Fruit fly (Drosophila melanogaster) whole organism, prepupa: Measurements from ENCODE around the gene Cp18.
A peak's percentile ranks its signal among the peaks of the same experiment; 100 is the strongest.

ENCODE experiments used
- Blimp-1 ChIP-seq: fragments of 200-800 bp; sonication (Bioruptor generic); optimal IDR thresholded peaks from 3 replicates; lab custom pipeline; 2017; ENCODE audit warnings: missing biosample characterization, missing genetic modification characterization, mild to moderate bottlenecking, moderate library complexity, missing genetic modification reagents
- CG10669 ChIP-seq: fragments of 200-800 bp; sonication (Bioruptor generic); optimal IDR thresholded peaks from 3 replicates; lab custom pipeline; 2018; ENCODE audit warnings: missing biosample characterization, mild to moderate bottlenecking, missing genetic modification characterization, moderate library complexity
- CG11294 ChIP-seq: fragments of 200-800 bp; sonication (Bioruptor generic); IDR thresholded peaks from 2 replicates; pipeline ENCODE4 v1.3.6; 2022; ENCODE audit warnings: missing biosample characterization, missing genetic modification characterization
- CG11762 ChIP-seq: fragments of 200-800 bp; sonication (Bioruptor generic); optimal IDR thresholded peaks from 3 replicates; lab custom pipeline; 2016; ENCODE audit warnings: missing biosample characterization, missing genetic modification characterization; ENCODE audit not compliant: insufficient read depth
- CG11902 ChIP-seq: fragments of 200-800 bp; sonication (Bioruptor generic); optimal IDR thresholded peaks from 3 replicates; lab custom pipeline; 2016; ENCODE audit warnings: missing biosample characterization, missing genetic modification characterization
- CG15336 ChIP-seq: fragments of 200-800 bp; sonication (Bioruptor generic); IDR thresholded peaks from 2 replicates; pipeline ENCODE4 v1.3.6; 2022; ENCODE audit warnings: missing biosample characterization, missing genetic modification characterization
- CG1621 ChIP-seq: fragments of 200-800 bp; sonication (Bioruptor generic); optimal IDR thresholded peaks from 3 replicates; lab custom pipeline; 2018; ENCODE audit warnings: missing biosample characterization, mild to moderate bottlenecking, missing genetic modification characterization
- CG3032 ChIP-seq: fragments of 200-800 bp; optimal IDR thresholded peaks from 2 replicates; lab custom pipeline; 2019; ENCODE audit warnings: missing biosample characterization, mild to moderate bottlenecking, missing genetic modification characterization, moderate library complexity
- CG34406 ChIP-seq: fragments of 200-800 bp; sonication (Bioruptor generic); optimal IDR thresholded peaks from 3 replicates; lab custom pipeline; 2016; ENCODE audit warnings: missing biosample characterization, missing genetic modification characterization
- CG3919 ChIP-seq: fragments of 200-800 bp; sonication (Bioruptor generic); optimal IDR thresholded peaks from 3 replicates; lab custom pipeline; 2016; ENCODE audit warnings: missing biosample characterization, missing genetic modification characterization
- CG4318 ChIP-seq: fragments of 200-800 bp; sonication (Bioruptor generic); optimal IDR thresholded peaks from 3 replicates; lab custom pipeline; 2017; ENCODE audit warnings: missing biosample characterization, mild to moderate bottlenecking, missing genetic modification characterization
- CG6163 ChIP-seq: fragments of 200-800 bp; sonication (Bioruptor generic); IDR thresholded peaks from 3 replicates; pipeline ENCODE4 v1.3.6; 2022; ENCODE audit warnings: missing biosample characterization, missing genetic modification characterization
- CG6276 ChIP-seq: fragments of 200-800 bp; sonication (Bioruptor generic); optimal IDR thresholded peaks from 2 replicates; lab custom pipeline; 2017; ENCODE audit warnings: missing biosample characterization, mild to moderate bottlenecking, missing genetic modification characterization
- CG6792 ChIP-seq: fragments of 200-800 bp; sonication (Bioruptor generic); optimal IDR thresholded peaks from 3 replicates; lab custom pipeline; 2016; ENCODE audit warnings: missing biosample characterization, missing genetic modification characterization
- CG6808 ChIP-seq: fragments of 200-800 bp; sonication (Bioruptor generic); optimal IDR thresholded peaks from 3 replicates; lab custom pipeline; 2017; ENCODE audit warnings: missing biosample characterization, missing genetic modification characterization, mild to moderate bottlenecking, moderate library complexity, missing genetic modification reagents
- CG6854 ChIP-seq: fragments of 200-800 bp; sonication (Bioruptor generic); optimal IDR thresholded peaks from 2 replicates; lab custom pipeline; 2017; ENCODE audit warnings: missing biosample characterization, mild to moderate bottlenecking, missing genetic modification characterization
- CG7368 ChIP-seq: fragments of 200-800 bp; sonication (Bioruptor generic); optimal IDR thresholded peaks from 3 replicates; lab custom pipeline; 2016; ENCODE audit warnings: missing biosample characterization, missing genetic modification characterization
- CG8119 ChIP-seq: fragments of 200-800 bp; sonication (Bioruptor generic); IDR thresholded peaks from 3 replicates; pipeline ENCODE4 v1.3.6; 2022; ENCODE audit warnings: missing biosample characterization, missing genetic modification characterization
- CG8632 ChIP-seq: fragments of 200-800 bp; sonication (Bioruptor generic); optimal IDR thresholded peaks from 3 replicates; lab custom pipeline; 2016; ENCODE audit warnings: missing biosample characterization, missing genetic modification characterization
- CG9139 ChIP-seq: fragments of 200-800 bp; sonication (Bioruptor generic); optimal IDR thresholded peaks from 3 replicates; lab custom pipeline; 2017; ENCODE audit warnings: missing biosample characterization, mild to moderate bottlenecking, missing genetic modification characterization
- Eip75B ChIP-seq: fragments of 200-800 bp; sonication (Bioruptor generic); optimal IDR thresholded peaks from 3 replicates; lab custom pipeline; 2016; ENCODE audit warnings: missing biosample characterization, missing genetic modification characterization
- Eip78C ChIP-seq: fragments of 200-800 bp; sonication (Bioruptor generic); peaks from one replicate; lab custom pipeline; 2016; ENCODE audit warnings: missing biosample characterization, missing genetic modification characterization
- Eip93F ChIP-seq: fragments of 200-800 bp; sonication (Bioruptor generic); optimal IDR thresholded peaks from 2 replicates; lab custom pipeline; 2016; ENCODE audit warnings: missing biosample characterization, mild to moderate bottlenecking, missing genetic modification characterization
- Ets21C ChIP-seq: fragments of 200-800 bp; sonication (Bioruptor generic); optimal IDR thresholded peaks from 3 replicates; lab custom pipeline; 2016; ENCODE audit warnings: missing biosample characterization, missing genetic modification characterization
- Ets96B ChIP-seq: fragments of 200-800 bp; optimal IDR thresholded peaks from 2 replicates; lab custom pipeline; 2019; ENCODE audit warnings: missing biosample characterization, mild to moderate bottlenecking, missing genetic modification characterization, moderate library complexity
- Gug ChIP-seq: fragments of 200-800 bp; sonication (Bioruptor generic); IDR thresholded peaks from 2 replicates; pipeline ENCODE4 v1.3.6; 2022; ENCODE audit warnings: missing biosample characterization, missing genetic modification characterization
- Hr38 ChIP-seq: sonication (Bioruptor generic); optimal IDR thresholded peaks from 2 replicates; lab custom pipeline; 2016; ENCODE audit warnings: missing biosample characterization, missing genetic modification characterization
- Hr39 ChIP-seq: fragments of 200-800 bp; sonication (Bioruptor generic); optimal IDR thresholded peaks from 2 replicates; lab custom pipeline; 2016; ENCODE audit warnings: missing biosample characterization, missing genetic modification characterization
- Hr4 ChIP-seq: fragments of 200-800 bp; sonication (Bioruptor generic); optimal IDR thresholded peaks from 3 replicates; lab custom pipeline; 2016; ENCODE audit warnings: missing biosample characterization, missing genetic modification characterization
- Lpt ChIP-seq: fragments of 200-800 bp; sonication (Bioruptor generic); optimal IDR thresholded peaks from 3 replicates; lab custom pipeline; 2016; ENCODE audit warnings: missing biosample characterization, missing genetic modification characterization
- Met ChIP-seq: fragments of 200-800 bp; sonication (Bioruptor generic); optimal IDR thresholded peaks from 3 replicates; lab custom pipeline; 2016; ENCODE audit warnings: missing biosample characterization, missing genetic modification characterization
- OdsH ChIP-seq: fragments of 200-800 bp; sonication (Bioruptor generic); optimal IDR thresholded peaks from 3 replicates; lab custom pipeline; 2016; ENCODE audit warnings: missing biosample characterization, missing genetic modification characterization
- Smox ChIP-seq: fragments of 200-800 bp; sonication (Bioruptor generic); optimal IDR thresholded peaks from 3 replicates; lab custom pipeline; 2016; ENCODE audit warnings: missing biosample characterization, missing genetic modification characterization
- Sox15 ChIP-seq: fragments of 200-800 bp; sonication (Bioruptor generic); optimal IDR thresholded peaks from 3 replicates; lab custom pipeline; 2016; ENCODE audit warnings: missing biosample characterization, missing genetic modification characterization
- achi ChIP-seq: fragments of 200-800 bp; sonication (Bioruptor generic); optimal IDR thresholded peaks from 3 replicates; lab custom pipeline; 2016; ENCODE audit warnings: missing biosample characterization, missing genetic modification characterization
- cyc ChIP-seq: fragments of 200-800 bp; sonication (Bioruptor generic); optimal IDR thresholded peaks from 3 replicates; lab custom pipeline; 2016; ENCODE audit warnings: missing biosample characterization, missing genetic modification characterization
- dac ChIP-seq: fragments of 200-800 bp; sonication (Bioruptor generic); optimal IDR thresholded peaks from 2 replicates; lab custom pipeline; 2017; ENCODE audit warnings: missing biosample characterization, mild to moderate bottlenecking, missing genetic modification characterization
- esn ChIP-seq: fragments of 200-800 bp; sonication (Bioruptor generic); optimal IDR thresholded peaks from 2 replicates; lab custom pipeline; 2016; ENCODE audit warnings: missing biosample characterization, mild to moderate bottlenecking, missing genetic modification characterization, moderate library complexity
- fd59A ChIP-seq: fragments of 200-800 bp; sonication (Bioruptor generic); optimal IDR thresholded peaks from 2 replicates; lab custom pipeline; 2017; ENCODE audit warnings: missing biosample characterization, mild to moderate bottlenecking, missing genetic modification characterization, missing genetic modification reagents
- fd85E ChIP-seq: fragments of 200-800 bp; sonication (Bioruptor generic); optimal IDR thresholded peaks from 3 replicates; lab custom pipeline; 2016; ENCODE audit warnings: missing biosample characterization, missing genetic modification characterization
- lz ChIP-seq: fragments of 200-800 bp; sonication (Bioruptor generic); optimal IDR thresholded peaks from 3 replicates; lab custom pipeline; 2016; ENCODE audit warnings: missing biosample characterization, missing genetic modification characterization
- pdm3 ChIP-seq: fragments of 200-800 bp; sonication (Bioruptor generic); optimal IDR thresholded peaks from 3 replicates; lab custom pipeline; 2016; ENCODE audit warnings: missing biosample characterization, missing genetic modification characterization
- salr ChIP-seq, 2 experiments: fragments of 200-800 bp; sonication (Bioruptor generic); optimal IDR thresholded peaks; 3 replicates each; lab custom pipeline; 2016 to 2018; ENCODE audit warnings: missing biosample characterization in 2 of 2, missing genetic modification characterization in 2 of 2, mild to moderate bottlenecking in 1 of 2
- spab ChIP-seq: fragments of 200-800 bp; sonication (Bioruptor generic); optimal IDR thresholded peaks from 2 replicates; lab custom pipeline; 2017; ENCODE audit warnings: missing biosample characterization, mild to moderate bottlenecking, missing genetic modification characterization, missing genetic modification reagents
- ss ChIP-seq, 2 experiments: fragments of 200-800 bp; sonication (Bioruptor generic); optimal IDR thresholded peaks; 2 replicates in 1 of 2; 3 replicates in 1 of 2; lab custom pipeline; 2017 to 2018; ENCODE audit warnings: mild to moderate bottlenecking in 2 of 2, missing biosample characterization in 2 of 2, missing genetic modification characterization in 2 of 2, moderate library complexity in 1 of 2
- svp ChIP-seq: fragments of 200-800 bp; sonication (Bioruptor generic); peaks from one replicate; lab custom pipeline; 2016; ENCODE audit warnings: missing biosample characterization, missing genetic modification characterization
- topi ChIP-seq: fragments of 200-800 bp; sonication (Bioruptor generic); optimal IDR thresholded peaks from 3 replicates; lab custom pipeline; 2016; ENCODE audit warnings: missing biosample characterization, missing genetic modification characterization
- vri ChIP-seq: fragments of 200-800 bp; sonication (Bioruptor generic); optimal IDR thresholded peaks from 3 replicates; lab custom pipeline; 2016; ENCODE audit warnings: missing biosample characterization, mild to moderate bottlenecking, missing genetic modification characterization

The Cp18 gene

dm6 chr3L:8716013-8716412 is 10.6 kb upstream of the Cp18 start (continued):
- TF ChIP-seq topi (GFP tag; lab: Kevin White, UChicago) (peak; percentile 67), ss (GFP tag; optimal IDR thresholded peaks at IDR 0.05; lab: Kevin White, UChicago) (no peak), vri (GFP tag; lab: Kevin White, UChicago) (peak; percentile 19), Eip78C (peak; percentile 83), salr (GFP tag; optimal IDR thresholded peaks at IDR 0.05; lab: Kevin White, UChicago) (no peak), Eip93F (no peak), CG11294 (GFP tag; lab: Robert Waterston, UW) (no peak), Ets21C (GFP tag; lab: Kevin White, UChicago) (peak; percentile 34), Hr38 (no peak), cyc (GFP tag; lab: Kevin White, UChicago) (peak; percentile 52), svp (GFP tag; lab: Kevin White, UChicago) (peak; percentile 85), CG6792 (GFP tag; lab: Kevin White, UChicago) (peak; percentile 31), fd85E (GFP tag; lab: Kevin White, UChicago) (no peak), spab (GFP tag; lab: Kevin White, UChicago) (no peak), CG3919 (GFP tag; lab: Kevin White, UChicago) (peak; percentile 44), CG34406 (peak; percentile 33), Hr39 (GFP tag; lab: Kevin White, UChicago) (peak; percentile 47), OdsH (peak; percentile 40), CG7368 (no peak), pdm3 (GFP tag; lab: Kevin White, UChicago) (peak; percentile 25), CG11902 (GFP tag; lab: Kevin White, UChicago) (no peak), CG1621 (tag; lab: Kevin White, UChicago) (no peak), Sox15 (GFP tag; lab: Kevin White, UChicago) (no peak)

dm6 chr3L:8718602-8719001 is 8.0 kb upstream of the Cp18 start:
- peak; percentile 13 for TF ChIP-seq Met
- TF ChIP-seq vri (GFP tag; lab: Kevin White, UChicago), result no peak
- no peak for TF ChIP-seq pdm3 (GFP tag; lab: Kevin White, UChicago)
- no peak for TF ChIP-seq Ets96B (tag; lab: Kevin White, UChicago)
- no peak for TF ChIP-seq CG6854
- TF ChIP-seq CG8632, result no peak
- TF ChIP-seq lz (GFP tag; lab: Kevin White, UChicago), result no peak
- TF ChIP-seq CG9139 (GFP tag; lab: Kevin White, UChicago), result no peak
- TF ChIP-seq Hr4 (GFP tag; lab: Kevin White, UChicago), result no peak
- peak; percentile 22 for TF ChIP-seq svp (GFP tag; lab: Kevin White, UChicago)
- no peak for TF ChIP-seq CG3032 (tag; lab: Kevin White, UChicago)
- no peak for TF ChIP-seq CG8119 (GFP tag; lab: Robert Waterston, UW)
- no peak for TF ChIP-seq salr (GFP tag; optimal IDR thresholded peaks at IDR 0.05; lab: Kevin White, UChicago)
- TF ChIP-seq Gug, result no peak
- no peak for TF ChIP-seq dac (GFP tag; lab: Kevin White, UChicago)
- TF ChIP-seq Blimp-1 (GFP tag; lab: Kevin White, UChicago), result no peak
- no peak for TF ChIP-seq CG4318 (GFP tag; lab: Kevin White, UChicago)
- no peak for TF ChIP-seq CG11762
- TF ChIP-seq Lpt (GFP tag; lab: Kevin White, UChicago), result no peak
- TF ChIP-seq CG15336, result no peak
- TF ChIP-seq spab (GFP tag; lab: Kevin White, UChicago), result no peak
- peak; percentile 12 for TF ChIP-seq esn (GFP tag; lab: Kevin White, UChicago)
- no peak for TF ChIP-seq Hr39 (GFP tag; lab: Kevin White, UChicago)
- TF ChIP-seq CG11902 (GFP tag; lab: Kevin White, UChicago), result no peak
- no peak for TF ChIP-seq Ets21C (GFP tag; lab: Kevin White, UChicago)
- no peak for TF ChIP-seq CG1621 (tag; lab: Kevin White, UChicago)
- TF ChIP-seq CG34406, result no peak
- TF ChIP-seq Smox (GFP tag; lab: Kevin White, UChicago), result no peak
- TF ChIP-seq CG6276 (GFP tag; lab: Kevin White, UChicago), result no peak
- TF ChIP-seq OdsH, result no peak
- TF ChIP-seq CG6808, result no peak
- no peak for TF ChIP-seq CG7368
- no peak for TF ChIP-seq topi (GFP tag; lab: Kevin White, UChicago)
- no peak for TF ChIP-seq CG6163 (GFP tag; lab: Robert Waterston, UW)
- peak; percentile 36 for TF ChIP-seq Eip78C
- TF ChIP-seq Eip75B (GFP tag; lab: Kevin White, UChicago), result no peak
- peak; percentile 6 for TF ChIP-seq CG3919 (GFP tag; lab: Kevin White, UChicago)
- TF ChIP-seq CG10669, result no peak
- TF ChIP-seq cyc (GFP tag; lab: Kevin White, UChicago), result peak; percentile 13
- no peak for TF ChIP-seq Hr38
- no peak for TF ChIP-seq fd59A (GFP tag; lab: Kevin White, UChicago)
- TF ChIP-seq achi (GFP tag; lab: Kevin White, UChicago), result no peak
